Fruit fly (Drosophila melanogaster) Kc167 (cell line): Measurements from ENCODE around the gene IRSp53.
"Not testable (repeated sequence)": the region's sequence is repeated elsewhere in the genome, so short reads cannot be mapped to it uniquely, and the experiment has no call there.

Experiments
- Myc ChIP-seq: fragments of >200 bp; optimal IDR thresholded peaks from 2 replicates; lab custom pipeline; 2017; ENCODE audit warnings: missing external identifiers
- Sin3A ChIP-seq: fragments of >200 bp; optimal IDR thresholded peaks from 2 replicates; lab custom pipeline; 2018; ENCODE audit warnings: missing external identifiers
- h ChIP-seq: fragments of >200 bp; optimal IDR thresholded peaks from 3 replicates; lab custom pipeline; 2018; ENCODE audit warnings: missing external identifiers
- insv ChIP-seq: fragments of >200 bp; optimal IDR thresholded peaks from 3 replicates; lab custom pipeline; 2018; ENCODE audit warnings: missing external identifiers
- psq ChIP-seq: fragments of >200 bp; optimal IDR thresholded peaks from 2 replicates; lab custom pipeline; 2017; ENCODE audit warnings: missing external identifiers
- ttk ChIP-seq: sonication (Bioruptor generic); optimal IDR thresholded peaks from 2 replicates; lab custom pipeline; 2017; ENCODE audit warnings: missing external identifiers

The IRSp53 gene

DNA sequence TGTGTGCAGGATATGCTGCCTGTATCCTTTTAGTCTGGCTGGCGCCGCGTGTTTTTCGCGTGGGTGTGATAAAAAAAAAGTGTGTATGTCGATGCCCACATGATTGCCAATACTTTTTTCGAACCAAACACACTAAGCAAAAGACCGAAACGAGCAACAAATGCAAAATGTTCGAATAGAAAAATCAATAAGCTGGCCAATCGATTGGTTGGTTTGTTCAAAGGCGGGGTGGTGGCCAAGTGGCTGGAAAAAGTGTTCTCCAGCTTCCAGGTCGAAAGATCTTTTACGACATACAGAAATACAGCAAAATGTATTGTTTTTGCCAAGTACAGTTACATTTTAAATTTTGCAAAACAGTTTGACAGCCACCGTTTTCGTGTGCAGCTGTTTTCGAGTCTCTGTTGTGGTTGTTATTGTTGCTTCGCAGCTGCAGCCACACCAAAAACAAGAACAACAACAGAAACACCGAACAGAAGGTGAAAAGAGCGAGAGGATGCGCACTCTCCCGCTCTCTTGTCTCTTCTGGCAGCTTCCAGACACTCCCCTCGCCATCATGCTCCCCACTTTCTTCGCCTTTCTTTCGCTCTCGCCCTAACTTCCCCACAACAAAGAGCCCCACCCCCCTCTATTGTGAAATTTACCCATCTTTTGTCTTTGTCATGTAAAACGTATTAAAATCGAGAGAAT is 12.1 kb upstream of the IRSp53 start:
- no peak for TF ChIP-seq h (lab: Kevin White, UChicago)
- no peak for TF ChIP-seq insv (lab: Kevin White, UChicago)
- TF ChIP-seq Myc (lab: Kevin White, UChicago) = no peak
- TF ChIP-seq ttk (lab: Kevin White, UChicago) = no peak
- TF ChIP-seq psq (lab: Kevin White, UChicago) = no peak
- TF ChIP-seq Sin3A (lab: Kevin White, UChicago) = no peak

- TF ChIP-seq Myc (lab: Kevin White, UChicago) (no peak), psq (lab: Kevin White, UChicago) (no peak), h (lab: Kevin White, UChicago) (no peak), Sin3A (lab: Kevin White, UChicago) (no peak), insv (lab: Kevin White, UChicago) (no peak), ttk (lab: Kevin White, UChicago) (no peak)
Measured at dm6 chr3L:11124439-11124838, 11.4 kb upstream of the IRSp53 start.

- TF ChIP-seq h (lab: Kevin White, UChicago) = no peak
- TF ChIP-seq Sin3A (lab: Kevin White, UChicago) = no peak
- no peak for TF ChIP-seq ttk (lab: Kevin White, UChicago)
- TF ChIP-seq psq (lab: Kevin White, UChicago) = no peak
- TF ChIP-seq insv (lab: Kevin White, UChicago) = no peak
- no peak for TF ChIP-seq Myc (lab: Kevin White, UChicago)
Measured at dm6 chr3L:11124841-11125240, 11.0 kb upstream of the IRSp53 start.

DNA sequence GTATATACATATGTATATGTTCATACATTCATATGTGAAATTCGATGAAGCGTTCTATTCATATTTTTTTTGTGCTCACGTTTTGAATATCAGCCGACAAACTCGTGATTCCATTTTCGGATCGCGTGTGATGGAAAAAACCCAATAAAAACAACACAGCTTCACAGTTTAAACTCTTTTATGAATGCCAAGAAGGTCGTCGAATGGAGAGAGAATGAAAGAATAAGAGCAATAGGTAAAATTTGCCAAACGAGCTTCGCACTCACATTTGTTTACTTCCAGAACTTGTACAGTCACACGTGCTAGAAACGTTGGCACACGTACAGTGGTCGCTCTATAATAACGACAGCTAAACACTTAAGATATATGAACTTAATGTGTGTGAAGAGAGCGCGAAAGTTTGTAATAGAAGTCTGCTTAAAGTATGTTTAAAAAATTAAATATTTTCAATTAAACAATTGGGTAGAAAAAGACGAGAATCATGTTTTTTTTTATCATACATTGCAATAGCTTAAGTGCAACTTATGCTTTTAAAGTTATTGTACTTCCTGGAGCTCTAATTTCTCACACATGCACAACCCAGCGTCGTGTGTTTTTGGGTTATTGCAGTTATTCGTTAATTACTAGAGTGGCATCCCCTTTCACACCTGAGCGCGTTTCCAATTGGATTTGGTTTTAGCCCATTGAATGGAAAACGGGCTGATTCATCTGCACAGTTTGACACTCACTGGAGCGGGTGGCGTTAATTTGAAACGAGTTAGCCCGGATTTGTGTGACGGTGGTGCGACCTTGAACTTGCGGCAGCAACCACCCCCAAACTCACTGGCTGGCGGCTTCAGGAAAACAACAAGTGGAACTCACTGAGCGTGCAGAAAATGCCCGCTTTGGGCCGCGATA is 10.0 kb upstream of the IRSp53 start:
- no peak for TF ChIP-seq psq (lab: Kevin White, UChicago)

DNA sequence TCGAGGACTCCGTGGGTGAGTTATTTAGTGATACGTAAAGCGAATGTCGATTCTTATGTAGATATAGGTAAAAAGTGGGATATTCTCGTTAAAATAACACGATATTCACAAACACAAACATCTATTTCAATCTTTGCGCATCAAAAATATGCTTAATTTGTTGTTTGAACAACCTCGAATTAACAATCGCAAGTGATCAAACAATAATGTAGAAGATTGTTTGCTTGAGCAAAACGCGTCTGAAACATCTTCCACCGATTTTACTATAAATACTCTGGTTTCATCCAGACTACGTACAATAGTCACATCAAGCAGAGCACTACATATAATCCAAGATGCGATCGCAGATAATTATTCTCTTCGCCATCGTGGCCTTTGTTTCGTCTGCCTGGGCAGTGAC is 5.3 kb upstream of the IRSp53 start, which contains the start of gene nol:
Gene nol (plus strand): TSS at position 301 of the 400 bp plus-strand sequence.
- TF ChIP-seq Sin3A (lab: Kevin White, UChicago) (no peak), Myc (lab: Kevin White, UChicago) (no peak), h (lab: Kevin White, UChicago) (no peak), ttk (lab: Kevin White, UChicago) (no peak), insv (lab: Kevin White, UChicago) (no peak), psq (lab: Kevin White, UChicago) (no peak)

dm6 chr3L:11132055-11132454 is 3.8 kb upstream of the IRSp53 start, which contains the start of gene CG32074:
Gene CG32074 (minus strand): TSS chr3L:11132322.
- not testable (repeated sequence) for TF ChIP-seq Myc, h, ttk (lab: Kevin White, UChicago)

DNA sequence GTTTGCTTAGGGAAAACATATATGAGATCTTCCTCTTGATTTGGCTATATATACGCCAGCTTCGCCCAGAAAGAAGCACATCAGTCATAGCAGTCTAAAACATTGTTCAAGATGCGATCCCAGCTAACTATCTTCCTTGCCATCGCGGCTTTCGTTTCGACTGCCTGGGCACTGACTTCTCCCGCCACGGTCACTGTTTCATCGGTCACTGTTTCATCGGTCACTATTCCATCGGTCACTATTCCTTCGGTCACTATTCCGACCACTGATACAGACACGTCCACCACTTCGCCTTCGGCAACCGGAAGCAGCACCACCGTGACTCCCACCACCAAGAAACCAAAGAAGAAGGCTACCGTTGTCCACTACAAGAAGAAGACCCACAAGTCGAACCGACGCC is 963 bp upstream of the IRSp53 start, which contains the start of gene CG14143:
Gene CG14143 (plus strand): TSS at position 102 of the 400 bp plus-strand sequence.
- not testable (repeated sequence) for TF ChIP-seq ttk, h, psq (lab: Kevin White, UChicago)

DNA sequence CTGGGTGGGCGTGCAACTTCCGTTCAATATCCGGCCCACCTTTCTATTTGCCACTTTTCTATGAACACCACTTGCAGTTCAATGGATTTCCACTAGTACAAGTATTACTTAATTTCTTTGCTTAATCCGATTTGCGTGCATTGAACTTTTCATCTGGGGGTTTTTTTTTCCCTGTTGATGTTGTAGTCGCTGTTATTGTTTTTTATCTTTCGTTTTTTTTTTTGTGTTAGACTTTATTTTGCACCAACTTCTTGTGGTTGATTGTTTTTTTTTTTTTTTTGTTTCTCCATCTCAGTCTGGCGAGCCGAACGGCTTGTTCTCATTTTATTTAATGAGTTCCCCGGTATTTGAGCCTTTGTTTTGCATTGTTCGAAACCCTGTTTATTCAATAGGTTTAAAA is 500 bp downstream of the IRSp53 start:
- TF ChIP-seq h (lab: Kevin White, UChicago) (no peak), Myc (lab: Kevin White, UChicago) (no peak), insv (lab: Kevin White, UChicago) (no peak), ttk (lab: Kevin White, UChicago) (no peak), Sin3A (lab: Kevin White, UChicago) (no peak), psq (lab: Kevin White, UChicago) (no peak)

DNA sequence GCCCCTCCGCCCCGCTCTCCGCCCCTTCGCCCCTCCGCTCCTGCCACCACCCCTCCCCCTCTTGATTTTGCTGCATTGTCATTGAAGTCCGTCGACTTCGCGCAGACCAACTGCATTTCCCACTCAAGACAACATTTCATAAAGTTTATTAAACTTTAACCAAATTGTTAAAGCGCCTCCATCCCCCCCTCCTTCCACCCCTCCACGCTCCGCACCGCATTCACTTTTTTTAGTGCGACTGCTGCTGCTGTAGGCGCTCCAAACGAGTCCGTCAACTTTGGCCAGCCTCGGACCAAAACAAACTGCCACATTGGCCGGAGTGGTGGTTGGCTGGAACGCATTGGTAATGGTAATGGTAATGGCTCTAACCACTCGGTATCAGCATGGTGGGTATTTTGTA is 3.0 kb downstream of the IRSp53 start:
- TF ChIP-seq insv (lab: Kevin White, UChicago) (no peak), ttk (lab: Kevin White, UChicago) (no peak), h (lab: Kevin White, UChicago) (no peak), psq (lab: Kevin White, UChicago) (no peak), Sin3A (lab: Kevin White, UChicago) (no peak), Myc (lab: Kevin White, UChicago) (no peak)

dm6 chr3L:11145065-11145464 is 9.2 kb downstream of the IRSp53 start:
- TF ChIP-seq insv (lab: Kevin White, UChicago) = no peak
- TF ChIP-seq psq (lab: Kevin White, UChicago) = no peak
- TF ChIP-seq ttk (lab: Kevin White, UChicago) = no peak
- TF ChIP-seq Sin3A (lab: Kevin White, UChicago) = no peak
- TF ChIP-seq Myc (lab: Kevin White, UChicago) = no peak
- TF ChIP-seq h (lab: Kevin White, UChicago) = no peak

DNA sequence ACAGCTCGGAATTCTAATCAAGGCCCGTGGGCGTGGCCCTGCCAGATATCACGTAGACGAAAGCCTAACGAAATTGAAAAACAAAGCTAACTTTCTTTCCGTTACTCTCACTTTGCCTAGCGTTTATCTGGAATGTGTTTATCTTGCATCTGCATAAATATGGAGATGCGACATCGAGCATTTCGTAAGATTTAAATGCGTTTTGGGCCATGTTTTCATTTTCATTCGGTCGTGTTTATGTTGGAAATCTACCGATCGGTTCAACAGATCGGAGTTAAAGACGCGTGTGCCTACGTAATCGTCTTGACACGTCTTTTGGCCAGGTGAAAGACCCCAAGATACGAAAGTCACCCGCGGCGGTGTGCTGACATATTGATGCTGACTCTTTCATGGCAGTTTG is 11.8 kb downstream of the IRSp53 start:
- TF ChIP-seq h (lab: Kevin White, UChicago) (no peak), psq (lab: Kevin White, UChicago) (no peak)
